In the genomic region with DNA sequence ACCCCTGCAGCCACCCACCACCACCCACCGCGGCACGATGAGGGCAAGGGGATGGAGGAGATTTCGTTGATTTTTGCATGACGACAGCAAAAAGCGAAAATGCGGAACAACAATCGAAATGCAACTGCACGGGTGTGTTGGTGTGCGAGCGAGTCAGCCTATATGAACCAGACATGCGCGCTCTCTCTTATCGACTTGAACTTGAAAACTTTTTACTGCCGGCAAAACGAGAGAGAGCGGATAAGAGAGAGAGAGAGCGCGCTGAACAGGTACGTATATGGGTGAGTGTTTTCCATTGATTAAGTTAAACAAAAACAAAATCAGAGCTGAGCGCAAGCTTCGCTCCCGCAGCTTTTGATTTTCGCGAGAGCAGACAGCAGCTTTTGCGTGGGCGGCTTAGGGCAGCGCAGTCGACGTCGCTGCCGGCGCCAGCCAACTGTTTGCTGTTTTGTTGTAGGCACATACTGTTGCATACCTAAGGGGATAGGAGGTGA, we compare ENCODE assay signal across 3 fruit fly cellular contexts.
TF ChIP-seq lines count a peak whose summit lies in the region.

No protein-coding gene starts in this region.

TF ChIP-seq in whole organism, adult, 20 proteins besides CTCF, POLR2A, EP300 and RAD21 (continued from another document):
- peak; percentile 83 for TF ChIP-seq CG12768 (GFP tag; optimal IDR thresholded peaks at IDR 0.05; lab: Kevin White, UChicago)
- TF ChIP-seq CG7101 (tag; optimal IDR thresholded peaks at IDR 0.05; lab: Kevin White, UChicago), result peak; percentile 12

TF ChIP-seq in whole organism, embryonic, 481 proteins besides CTCF, POLR2A, EP300 and RAD21 (continued from another document and continues in another):
- TF ChIP-seq HLH3B (GFP tag; IDR thresholded peaks at IDR 0.05; lab: Robert Waterston, UW), result no peak
- peak; percentile 69 for TF ChIP-seq onecut (GFP tag; IDR thresholded peaks at IDR 0.05; lab: Robert Waterston, UW)
- no peak for TF ChIP-seq cas (GFP tag; IDR thresholded peaks at IDR 0.05; lab: Robert Waterston, UW)
- no peak for TF ChIP-seq CG13123 (GFP tag; optimal IDR thresholded peaks at IDR 0.05; lab: Kevin White, UChicago)
- TF ChIP-seq dpn (GFP tag; optimal IDR thresholded peaks at IDR 0.05; lab: Kevin White, UChicago), result no peak
- no peak for TF ChIP-seq Hmr (GFP tag; optimal IDR thresholded peaks at IDR 0.05; lab: Kevin White, UChicago)
- TF ChIP-seq Doc3 (GFP tag; IDR thresholded peaks at IDR 0.05; lab: Robert Waterston, UW; ENCODE audit: partially characterized antibody), result 0 out of 3 replicates have a peak, but pooled peaks have one; percentile 13
- TF ChIP-seq gt (GFP tag; IDR thresholded peaks at IDR 0.05; lab: Robert Waterston, UW), result no peak
- TF ChIP-seq CG14860 (GFP tag; IDR thresholded peaks at IDR 0.05; lab: Robert Waterston, UW; ENCODE audit: partially characterized antibody), result no peak
- TF ChIP-seq ERR (GFP tag; optimal IDR thresholded peaks at IDR 0.05; lab: Kevin White, UChicago), result peak; percentile 31
- TF ChIP-seq Gug (GFP tag; IDR thresholded peaks at IDR 0.05; lab: Robert Waterston, UW), result no peak
- no peak for TF ChIP-seq CG17612 (GFP tag; IDR thresholded peaks at IDR 0.05; lab: Robert Waterston, UW)
- TF ChIP-seq sd (tag; optimal IDR thresholded peaks at IDR 0.05; lab: Kevin White, UChicago), result peak; percentile 74
- TF ChIP-seq CG1792 (GFP tag; optimal IDR thresholded peaks at IDR 0.05; lab: Kevin White, UChicago), result no peak
- no peak for TF ChIP-seq Oaz (GFP tag; IDR thresholded peaks at IDR 0.05; lab: Robert Waterston, UW)
- TF ChIP-seq al (GFP tag; IDR thresholded peaks at IDR 0.05; lab: Robert Waterston, UW), result no peak
- TF ChIP-seq CG3065 (GFP tag; optimal IDR thresholded peaks at IDR 0.05; lab: Kevin White, UChicago), result no peak
- no peak for TF ChIP-seq CG10565 (GFP tag; optimal IDR thresholded peaks at IDR 0.05; lab: Kevin White, UChicago)
- TF ChIP-seq YL-1 (GFP tag; optimal IDR thresholded peaks at IDR 0.05; lab: Kevin White, UChicago), result no peak
- no peak for TF ChIP-seq peb (GFP tag; IDR thresholded peaks at IDR 0.05; lab: Robert Waterston, UW)
- no peak for TF ChIP-seq CG2678 (tag; optimal IDR thresholded peaks at IDR 0.05; lab: Kevin White, UChicago)
- TF ChIP-seq pb (GFP tag; optimal IDR thresholded peaks at IDR 0.05; lab: Kevin White, UChicago), result no peak
- no peak for TF ChIP-seq stwl (tag; optimal IDR thresholded peaks at IDR 0.05; lab: Kevin White, UChicago)
- no peak for TF ChIP-seq CG7928 (GFP tag; optimal IDR thresholded peaks at IDR 0.05; lab: Kevin White, UChicago)
- TF ChIP-seq slp2 (GFP tag; optimal IDR thresholded peaks at IDR 0.05; lab: Kevin White, UChicago), result no peak
- no peak for TF ChIP-seq pfk (GFP tag; optimal IDR thresholded peaks at IDR 0.05; lab: Kevin White, UChicago)
- no peak for TF ChIP-seq en (GFP tag; optimal IDR thresholded peaks at IDR 0.05; lab: Kevin White, UChicago)
- TF ChIP-seq Adf1 (GFP tag; IDR thresholded peaks at IDR 0.05; lab: Robert Waterston, UW), result peak; percentile 99
- no peak for TF ChIP-seq luna (GFP tag; optimal IDR thresholded peaks at IDR 0.05; lab: Kevin White, UChicago)
- TF ChIP-seq CG12769 (tag; optimal IDR thresholded peaks at IDR 0.05; lab: Kevin White, UChicago), result peak; percentile 17
- TF ChIP-seq Sox100B (GFP tag; optimal IDR thresholded peaks at IDR 0.05; lab: Kevin White, UChicago), result no peak
- no peak for TF ChIP-seq Lhr (GFP tag; optimal IDR thresholded peaks at IDR 0.05; lab: Kevin White, UChicago)
- no peak for TF ChIP-seq CG9727 (GFP tag; optimal IDR thresholded peaks at IDR 0.05; lab: Kevin White, UChicago)
- TF ChIP-seq CG6791 (GFP tag; IDR thresholded peaks at IDR 0.05; lab: Robert Waterston, UW; ENCODE audit: partially characterized antibody), result no peak
- no peak for TF ChIP-seq repo (GFP tag; optimal IDR thresholded peaks at IDR 0.05; lab: Kevin White, UChicago)
- TF ChIP-seq sens-2 (GFP tag; IDR thresholded peaks at IDR 0.05; lab: Robert Waterston, UW), result no peak
- TF ChIP-seq corto (GFP tag; optimal IDR thresholded peaks at IDR 0.05; lab: Kevin White, UChicago), result peak; percentile 34
- no peak for TF ChIP-seq CG2120 (GFP tag; optimal IDR thresholded peaks at IDR 0.05; lab: Kevin White, UChicago)
- peak; percentile 32 for TF ChIP-seq HmgZ (tag; optimal IDR thresholded peaks at IDR 0.05; lab: Kevin White, UChicago)
- no peak for TF ChIP-seq cato (GFP tag; optimal IDR thresholded peaks at IDR 0.05; lab: Kevin White, UChicago; ENCODE audit: borderline replicate concordance)
- no peak for TF ChIP-seq dan (GFP tag; IDR thresholded peaks at IDR 0.05; lab: Robert Waterston, UW)
- TF ChIP-seq CG11723 (GFP tag; optimal IDR thresholded peaks at IDR 0.05; lab: Kevin White, UChicago), result no peak
- TF ChIP-seq CG8478 (optimal IDR thresholded peaks at IDR 0.05; lab: Kevin White, UChicago), result no peak
- no peak for TF ChIP-seq CG4328 (GFP tag; optimal IDR thresholded peaks at IDR 0.05; lab: Kevin White, UChicago)
- no peak for TF ChIP-seq CG18476 (GFP tag; optimal IDR thresholded peaks at IDR 0.05; lab: Kevin White, UChicago)
- TF ChIP-seq CG16863 (GFP tag; optimal IDR thresholded peaks at IDR 0.05; lab: Kevin White, UChicago), result no peak
- 0 out of 3 replicates have a peak, but pooled peaks have one; percentile 26 for TF ChIP-seq zen2 (GFP tag; IDR thresholded peaks at IDR 0.05; lab: Robert Waterston, UW; ENCODE audit: partially characterized antibody)
- TF ChIP-seq gem (tag; optimal IDR thresholded peaks at IDR 0.05; lab: Kevin White, UChicago), result no peak
- no peak for TF ChIP-seq CG6654 (GFP tag; optimal IDR thresholded peaks at IDR 0.05; lab: Kevin White, UChicago)
- TF ChIP-seq C15 (GFP tag; IDR thresholded peaks at IDR 0.05; lab: Robert Waterston, UW), result no peak
- TF ChIP-seq CG8281 (tag; optimal IDR thresholded peaks at IDR 0.05; lab: Kevin White, UChicago), result no peak
- no peak for TF ChIP-seq Ada2b (GFP tag; IDR thresholded peaks at IDR 0.05; lab: Robert Waterston, UW)
- TF ChIP-seq Pdp1 (GFP tag; optimal IDR thresholded peaks at IDR 0.05; lab: Kevin White, UChicago), result no peak
- no peak for TF ChIP-seq emc (GFP tag; optimal IDR thresholded peaks at IDR 0.05; lab: Kevin White, UChicago)
- TF ChIP-seq bigmax (GFP tag; optimal IDR thresholded peaks at IDR 0.05; lab: Kevin White, UChicago), result no peak
- TF ChIP-seq chinmo (GFP tag; IDR thresholded peaks at IDR 0.05; lab: Robert Waterston, UW; ENCODE audit: partially characterized antibody), result peak; percentile 97; the same call in 3 of the 4 replicates
- no peak for TF ChIP-seq CG7839 (tag; optimal IDR thresholded peaks at IDR 0.05; lab: Kevin White, UChicago)
- no peak for TF ChIP-seq CG2889 (GFP tag; IDR thresholded peaks at IDR 0.05; lab: Robert Waterston, UW)
- no peak for TF ChIP-seq CG3726 (GFP tag; IDR thresholded peaks at IDR 0.05; lab: Robert Waterston, UW)
- no peak for TF ChIP-seq CG4360 (GFP tag; IDR thresholded peaks at IDR 0.05; lab: Robert Waterston, UW)
- TF ChIP-seq fru (optimal IDR thresholded peaks at IDR 0.05; lab: Kevin White, UChicago), result no peak
- no peak for TF ChIP-seq CG13775 (GFP tag; optimal IDR thresholded peaks at IDR 0.05; lab: Kevin White, UChicago)
- no peak for TF ChIP-seq CG6272 (GFP tag; IDR thresholded peaks at IDR 0.05; lab: Robert Waterston, UW)
- TF ChIP-seq CG12659 (GFP tag; optimal IDR thresholded peaks at IDR 0.05; lab: Kevin White, UChicago), result no peak

TF ChIP-seq in whole organism, prepupa, 60 proteins besides CTCF, POLR2A, EP300 and RAD21 (continued from another document):
- TF ChIP-seq CG31627 (GFP tag; optimal IDR thresholded peaks at IDR 0.05; lab: Kevin White, UChicago), result no peak
- TF ChIP-seq CG6792 (GFP tag; optimal IDR thresholded peaks at IDR 0.05; lab: Kevin White, UChicago), result no peak
- TF ChIP-seq CG6276 (GFP tag; optimal IDR thresholded peaks at IDR 0.05; lab: Kevin White, UChicago), result no peak
- TF ChIP-seq CG15336 (GFP tag; IDR thresholded peaks at IDR 0.05; lab: Robert Waterston, UW), result peak; percentile 44; the same call in 1 of the 2 replicates
- peak; percentile 27 for TF ChIP-seq dsx (GFP tag; optimal IDR thresholded peaks at IDR 0.05; lab: Kevin White, UChicago; ENCODE audit: poor library complexity, severe bottlenecking)
- TF ChIP-seq Smox (GFP tag; optimal IDR thresholded peaks at IDR 0.05; lab: Kevin White, UChicago), result no peak
- TF ChIP-seq CG4318 (GFP tag; optimal IDR thresholded peaks at IDR 0.05; lab: Kevin White, UChicago), result no peak
- no peak for TF ChIP-seq net (GFP tag; optimal IDR thresholded peaks at IDR 0.05; lab: Kevin White, UChicago)
- TF ChIP-seq acj6 (GFP tag; optimal IDR thresholded peaks at IDR 0.05; lab: Kevin White, UChicago), result no peak
- TF ChIP-seq Eip78C (GFP tag; lab: Kevin White, UChicago), result peak; percentile 38
- TF ChIP-seq Blimp-1 (GFP tag; optimal IDR thresholded peaks at IDR 0.05; lab: Kevin White, UChicago), result peak; percentile 75
- no peak for TF ChIP-seq Gug (GFP tag; IDR thresholded peaks at IDR 0.05; lab: Robert Waterston, UW)
- TF ChIP-seq Hr4 (GFP tag; optimal IDR thresholded peaks at IDR 0.05; lab: Kevin White, UChicago), result no peak
- no peak for TF ChIP-seq lz (GFP tag; optimal IDR thresholded peaks at IDR 0.05; lab: Kevin White, UChicago)
- peak; percentile 14 for TF ChIP-seq Sox102F (GFP tag; optimal IDR thresholded peaks at IDR 0.05; lab: Kevin White, UChicago)
- no peak for TF ChIP-seq OdsH (GFP tag; optimal IDR thresholded peaks at IDR 0.05; lab: Kevin White, UChicago)
- TF ChIP-seq eg (GFP tag; IDR thresholded peaks at IDR 0.05; lab: Robert Waterston, UW), result 0 out of 3 replicates have a peak, but pooled peaks have one; percentile 30
- peak; percentile 6 for TF ChIP-seq CG7368 (GFP tag; optimal IDR thresholded peaks at IDR 0.05; lab: Kevin White, UChicago)
- TF ChIP-seq CG1621 (tag; optimal IDR thresholded peaks at IDR 0.05; lab: Kevin White, UChicago), result no peak
- TF ChIP-seq CG6163 (GFP tag; IDR thresholded peaks at IDR 0.05; lab: Robert Waterston, UW), result peak; percentile 55
- no peak for TF ChIP-seq achi (GFP tag; optimal IDR thresholded peaks at IDR 0.05; lab: Kevin White, UChicago)
- TF ChIP-seq CG8632 (GFP tag; optimal IDR thresholded peaks at IDR 0.05; lab: Kevin White, UChicago), result no peak
- no peak for TF ChIP-seq CG11762 (GFP tag; optimal IDR thresholded peaks at IDR 0.05; lab: Kevin White, UChicago; ENCODE audit: insufficient read depth)
- TF ChIP-seq Eip93F (GFP tag; optimal IDR thresholded peaks at IDR 0.05; lab: Kevin White, UChicago), result peak; percentile 55
- no peak for TF ChIP-seq Hr39 (GFP tag; optimal IDR thresholded peaks at IDR 0.05; lab: Kevin White, UChicago)
- no peak for TF ChIP-seq CG32006 (GFP tag; optimal IDR thresholded peaks at IDR 0.05; lab: Kevin White, UChicago)
- TF ChIP-seq dac (GFP tag; optimal IDR thresholded peaks at IDR 0.05; lab: Kevin White, UChicago), result no peak
- TF ChIP-seq CG8319 (GFP tag; optimal IDR thresholded peaks at IDR 0.05; lab: Kevin White, UChicago), result no peak
- TF ChIP-seq cyc (GFP tag; optimal IDR thresholded peaks at IDR 0.05; lab: Kevin White, UChicago), result no peak
- TF ChIP-seq esn (GFP tag; optimal IDR thresholded peaks at IDR 0.05; lab: Kevin White, UChicago), result no peak
- peak; percentile 55 for TF ChIP-seq Sox14 (GFP tag; optimal IDR thresholded peaks at IDR 0.05; lab: Kevin White, UChicago)
TF ChIP-seq in whole organism, prepupa: peak in this region for 17.
